Worm (Caenorhabditis elegans): ENCODE data around the gene glt-3.

glt-3 gene

ce11 chrIV:10140143-10140542 is 10.1 kb downstream of the glt-3 start, which contains the start of gene gst-3:
Gene gst-3 (minus strand): TSS chrIV:10140243.
- TF ChIP-seq T22C8.4 (GFP tag; IDR thresholded peaks at IDR 0.05) (no peak), tab-1 (GFP tag; IDR thresholded peaks at IDR 0.05) (no peak), ztf-29 (GFP tag; IDR thresholded peaks at IDR 0.05) (no peak), cog-1 (tag; optimal IDR thresholded peaks at IDR 0.05) (no peak)

- TF ChIP-seq flt-1 (GFP tag; IDR thresholded peaks at IDR 0.05) (no peak), cog-1 (tag; optimal IDR thresholded peaks at IDR 0.05) (no peak), ztf-29 (GFP tag; IDR thresholded peaks at IDR 0.05) (no peak), ref-1 (GFP tag; conservative IDR thresholded peaks at IDR 0.05) (no peak), med-1 (GFP tag; optimal IDR thresholded peaks at IDR 0.05; ENCODE audit: insufficient read depth) (no peak), tab-1 (GFP tag; IDR thresholded peaks at IDR 0.05) (no peak), T22C8.4 (GFP tag; IDR thresholded peaks at IDR 0.05) (no peak), ztf-23 (GFP tag; IDR thresholded peaks at IDR 0.05) (no peak), klf-2 (GFP tag; conservative IDR thresholded peaks at IDR 0.05) (no peak)
Observed at ce11 chrIV:10141930-10142505, 12.0 kb downstream of the glt-3 start, which contains the start of the genes gst-2, gst-4 and dhs-12. Gene gst-2 (minus strand): TSS chrIV:10142061. Gene gst-4 (plus strand): TSS chrIV:10142225. Gene dhs-12 (plus strand): TSS chrIV:10142455.

DNA sequence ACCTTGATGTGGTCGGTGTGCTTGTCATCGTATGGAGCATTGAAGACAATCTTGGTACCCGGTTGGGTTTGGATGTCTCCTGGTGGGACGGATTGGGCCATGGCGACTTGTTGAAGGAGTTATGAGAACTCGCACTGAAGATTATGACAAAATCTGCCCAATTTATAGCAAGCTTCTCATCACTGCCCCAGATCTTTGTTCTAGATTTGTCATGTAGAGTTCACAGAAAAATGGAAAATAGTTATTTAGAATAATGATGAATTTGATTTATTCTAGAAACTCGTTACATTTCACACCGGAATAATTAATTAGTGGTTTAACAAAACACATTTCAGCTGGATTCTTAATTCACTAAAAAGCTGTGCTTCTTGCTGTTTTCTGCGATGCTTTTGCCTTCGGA is 13.6 kb downstream of the glt-3 start, which contains the start of gene msp-38:
msp-38 (minus strand) TSS at position 101 of the 400 bp plus-strand sequence.
- TF ChIP-seq flt-1 (GFP tag; IDR thresholded peaks at IDR 0.05): no peak
- TF ChIP-seq med-1 (GFP tag; optimal IDR thresholded peaks at IDR 0.05; ENCODE audit: insufficient read depth): no peak
- no peak for TF ChIP-seq ztf-29 (GFP tag; IDR thresholded peaks at IDR 0.05)
- TF ChIP-seq ref-1 (GFP tag; conservative IDR thresholded peaks at IDR 0.05): no peak
- TF ChIP-seq ztf-23 (GFP tag; IDR thresholded peaks at IDR 0.05): no peak

DNA sequence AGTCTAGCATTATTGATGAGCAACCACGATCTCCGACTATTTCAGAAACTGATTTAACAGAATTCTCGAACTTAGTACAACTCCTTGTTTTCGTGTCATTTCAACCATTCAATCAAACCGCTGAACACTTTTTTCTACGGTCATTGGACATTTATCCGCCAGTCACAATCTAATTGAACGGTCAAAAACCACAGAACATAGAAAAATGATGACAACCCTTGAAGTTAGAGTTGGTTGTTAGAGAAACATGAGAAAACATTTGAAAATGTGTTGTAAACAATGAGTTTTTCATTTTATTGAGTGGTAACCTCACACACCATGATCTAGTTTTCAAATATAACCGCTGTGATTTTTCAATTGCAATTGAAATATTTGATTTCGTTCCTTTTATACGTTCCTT is 14.4 kb downstream of the glt-3 start:
- no peak for TF ChIP-seq ztf-29 (GFP tag; IDR thresholded peaks at IDR 0.05)
- no peak for TF ChIP-seq ztf-23 (GFP tag; IDR thresholded peaks at IDR 0.05)
- TF ChIP-seq ref-1 (GFP tag; conservative IDR thresholded peaks at IDR 0.05): no peak
- no peak for TF ChIP-seq T22C8.4 (GFP tag; IDR thresholded peaks at IDR 0.05)
- TF ChIP-seq med-1 (GFP tag; optimal IDR thresholded peaks at IDR 0.05; ENCODE audit: insufficient read depth): no peak
- TF ChIP-seq klf-2 (GFP tag; conservative IDR thresholded peaks at IDR 0.05): no peak
- no peak for TF ChIP-seq tab-1 (GFP tag; IDR thresholded peaks at IDR 0.05)
- no peak for TF ChIP-seq cog-1 (tag; optimal IDR thresholded peaks at IDR 0.05)
- no peak for TF ChIP-seq flt-1 (GFP tag; IDR thresholded peaks at IDR 0.05)

- TF ChIP-seq cog-1 (tag; optimal IDR thresholded peaks at IDR 0.05) (no peak), flt-1 (GFP tag; IDR thresholded peaks at IDR 0.05) (no peak), ztf-23 (GFP tag; IDR thresholded peaks at IDR 0.05) (no peak), tab-1 (GFP tag; IDR thresholded peaks at IDR 0.05) (no peak), klf-2 (GFP tag; conservative IDR thresholded peaks at IDR 0.05) (no peak), T22C8.4 (GFP tag; IDR thresholded peaks at IDR 0.05) (no peak)
Observed at ce11 chrIV:10144909-10145308, 14.9 kb downstream of the glt-3 start.

DNA sequence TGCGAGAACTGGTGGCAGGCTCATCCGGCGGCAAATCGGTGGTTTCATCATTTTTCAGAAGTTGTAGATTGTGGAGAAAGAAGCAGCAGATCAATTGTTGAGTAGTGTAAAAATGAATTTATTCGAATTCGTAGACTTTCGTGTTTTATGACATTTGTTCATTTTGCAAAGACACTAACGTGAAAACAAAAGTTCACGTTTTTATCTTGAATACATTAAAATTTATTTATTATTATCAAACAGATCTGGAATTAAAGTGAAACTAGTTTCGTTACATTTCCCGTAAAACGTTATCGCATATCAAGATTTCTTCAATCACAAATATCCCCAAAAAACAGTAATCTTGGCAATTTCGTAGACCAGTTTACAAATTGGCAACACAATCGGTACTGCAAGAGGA is 16.8 kb downstream of the glt-3 start, which contains the start of gene T14G10.8:
T14G10.8 (minus strand) TSS at position 101 of the 400 bp plus-strand sequence.
- no peak for TF ChIP-seq ref-1 (GFP tag; conservative IDR thresholded peaks at IDR 0.05)
- no peak for TF ChIP-seq med-1 (GFP tag; optimal IDR thresholded peaks at IDR 0.05; ENCODE audit: insufficient read depth)
- no peak for TF ChIP-seq ztf-23 (GFP tag; IDR thresholded peaks at IDR 0.05)
- no peak for TF ChIP-seq tab-1 (GFP tag; IDR thresholded peaks at IDR 0.05)
- TF ChIP-seq flt-1 (GFP tag; IDR thresholded peaks at IDR 0.05): no peak
- TF ChIP-seq ztf-29 (GFP tag; IDR thresholded peaks at IDR 0.05): no peak
- no peak for TF ChIP-seq cog-1 (tag; optimal IDR thresholded peaks at IDR 0.05)
- TF ChIP-seq klf-2 (GFP tag; conservative IDR thresholded peaks at IDR 0.05): no peak
- no peak for TF ChIP-seq T22C8.4 (GFP tag; IDR thresholded peaks at IDR 0.05)

- TF ChIP-seq med-1 (GFP tag; optimal IDR thresholded peaks at IDR 0.05; ENCODE audit: insufficient read depth): no peak
- TF ChIP-seq T22C8.4 (GFP tag; IDR thresholded peaks at IDR 0.05): no peak
- TF ChIP-seq ztf-29 (GFP tag; IDR thresholded peaks at IDR 0.05): no peak
- TF ChIP-seq flt-1 (GFP tag; IDR thresholded peaks at IDR 0.05): no peak
- no peak for TF ChIP-seq ztf-23 (GFP tag; IDR thresholded peaks at IDR 0.05)
- TF ChIP-seq cog-1 (tag; optimal IDR thresholded peaks at IDR 0.05): no peak
- no peak for TF ChIP-seq klf-2 (GFP tag; conservative IDR thresholded peaks at IDR 0.05)
- no peak for TF ChIP-seq ref-1 (GFP tag; conservative IDR thresholded peaks at IDR 0.05)
- no peak for TF ChIP-seq tab-1 (GFP tag; IDR thresholded peaks at IDR 0.05)
Observed at ce11 chrIV:10148938-10149337, 18.9 kb downstream of the glt-3 start, which contains the start of gene pigs-1. Gene pigs-1 (minus strand): TSS chrIV:10149038.

DNA sequence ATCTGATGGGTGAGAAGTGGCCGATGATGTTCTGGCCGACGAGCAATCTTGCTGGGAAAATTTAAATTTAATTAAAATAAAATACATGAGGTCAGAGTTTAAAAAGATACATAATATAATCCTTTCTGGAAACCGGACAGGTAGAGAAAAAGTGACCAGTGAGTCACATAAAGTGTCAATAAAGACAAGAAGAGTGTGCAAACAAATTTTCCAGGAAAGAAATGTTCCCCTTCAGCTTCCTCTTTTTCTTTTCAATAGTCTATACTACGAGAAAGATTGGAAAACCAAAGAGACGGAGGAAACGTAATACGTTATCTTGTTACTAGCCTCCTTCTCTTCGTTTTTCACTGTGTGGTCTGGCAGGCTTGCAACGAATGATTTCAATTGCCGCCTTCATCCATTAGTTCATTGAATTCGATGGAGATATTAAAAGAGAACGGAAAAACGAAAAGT is 20.5 kb downstream of the glt-3 start, which contains the start of gene tsp-12:
tsp-12 (minus strand) TSS at position 51 of the 453 bp plus-strand sequence.
- TF ChIP-seq flt-1 (GFP tag; IDR thresholded peaks at IDR 0.05) (no peak), cog-1 (tag; optimal IDR thresholded peaks at IDR 0.05) (no peak), ztf-29 (GFP tag; IDR thresholded peaks at IDR 0.05) (no peak), klf-2 (GFP tag; conservative IDR thresholded peaks at IDR 0.05) (no peak)

ce11 chrIV:10151439-10151997 is 21.5 kb downstream of the glt-3 start, which contains the start of gene copg-1:
Gene copg-1 (plus strand): TSS chrIV:10151947.
- TF ChIP-seq T22C8.4 (GFP tag; IDR thresholded peaks at IDR 0.05) (no peak), flt-1 (GFP tag; IDR thresholded peaks at IDR 0.05) (no peak), ref-1 (GFP tag; conservative IDR thresholded peaks at IDR 0.05) (no peak), klf-2 (GFP tag; conservative IDR thresholded peaks at IDR 0.05) (no peak), ztf-23 (GFP tag; IDR thresholded peaks at IDR 0.05) (no peak), cog-1 (tag; optimal IDR thresholded peaks at IDR 0.05) (no peak), tab-1 (GFP tag; IDR thresholded peaks at IDR 0.05) (no peak), ztf-29 (GFP tag; IDR thresholded peaks at IDR 0.05) (no peak), med-1 (GFP tag; optimal IDR thresholded peaks at IDR 0.05; ENCODE audit: insufficient read depth) (no peak)

DNA sequence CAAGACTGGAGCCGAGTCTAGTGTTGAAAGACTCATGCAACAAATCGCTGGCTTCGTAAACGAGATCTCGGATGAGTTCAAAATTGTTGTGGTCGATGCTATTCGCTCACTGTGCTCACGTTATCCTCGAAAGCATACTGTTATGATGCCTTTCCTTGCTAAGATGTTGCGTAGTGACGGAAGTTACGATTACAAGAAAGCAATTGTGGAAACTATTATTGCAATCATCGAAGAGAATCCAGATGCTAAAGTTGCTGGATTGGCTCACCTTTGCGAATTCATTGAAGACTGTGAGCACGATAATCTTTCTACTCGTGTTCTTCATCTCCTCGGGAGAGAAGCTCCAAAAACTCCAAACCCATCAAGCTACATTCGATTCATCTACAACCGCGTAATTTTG is 23.4 kb downstream of the glt-3 start:
- TF ChIP-seq T22C8.4 (GFP tag; IDR thresholded peaks at IDR 0.05) (no peak), ztf-23 (GFP tag; IDR thresholded peaks at IDR 0.05) (no peak), flt-1 (GFP tag; IDR thresholded peaks at IDR 0.05) (no peak), cog-1 (tag; optimal IDR thresholded peaks at IDR 0.05) (no peak), med-1 (GFP tag; optimal IDR thresholded peaks at IDR 0.05; ENCODE audit: insufficient read depth) (no peak), klf-2 (GFP tag; conservative IDR thresholded peaks at IDR 0.05) (no peak), tab-1 (GFP tag; IDR thresholded peaks at IDR 0.05) (no peak), ref-1 (GFP tag; conservative IDR thresholded peaks at IDR 0.05) (no peak), ztf-29 (GFP tag; IDR thresholded peaks at IDR 0.05) (no peak)

Measured in whole organism, midembryonic.